Fruit fly (Drosophila melanogaster) whole organism, embryonic: ENCODE data around the gene CG14014.

Experiments
- Aef1 ChIP-seq: fragments of 200-800 bp; sonication (Bioruptor generic); IDR thresholded peaks from 3 replicates; pipeline ENCODE4 v1.3.6; 2022; ENCODE audit warnings: missing biosample characterization, missing genetic modification characterization
- B-H2 ChIP-seq: fragments of 200-800 bp; sonication (Bioruptor generic); optimal IDR thresholded peaks from 2 replicates; lab custom pipeline; 2018; ENCODE audit warnings: missing biosample characterization, mild to moderate bottlenecking, missing genetic modification characterization
- CG10147 ChIP-seq: fragments of 200-800 bp; sonication (Bioruptor generic); optimal IDR thresholded peaks from 2 replicates; lab custom pipeline; 2019; ENCODE audit warnings: missing biosample characterization, mild to moderate bottlenecking, missing genetic modification characterization, moderate library complexity
- CG10321 ChIP-seq: fragments of 200-800 bp; sonication (Bioruptor generic); IDR thresholded peaks from 2 replicates; pipeline ENCODE4 v1.3.6; 2022; ENCODE audit warnings: missing biosample characterization, missing genetic modification characterization
- CG10366 ChIP-seq: fragments of 200-800 bp; sonication (Bioruptor generic); IDR thresholded peaks from 2 replicates; pipeline ENCODE4 v1.3.6; 2022; ENCODE audit warnings: missing biosample characterization, missing genetic modification characterization
- CG10979 ChIP-seq: fragments of 200-800 bp; sonication (Bioruptor generic); optimal IDR thresholded peaks from 2 replicates; lab custom pipeline; 2018; ENCODE audit warnings: missing biosample characterization, mild to moderate bottlenecking, missing genetic modification characterization, moderate library complexity
- CG11504 ChIP-seq: fragments of 200-800 bp; sonication (Bioruptor generic); optimal IDR thresholded peaks from 3 replicates; lab custom pipeline; 2019; ENCODE audit warnings: missing biosample characterization, mild to moderate bottlenecking, missing genetic modification characterization, moderate library complexity
- CG12299 ChIP-seq: fragments of 200-800 bp; sonication (Bioruptor generic); optimal IDR thresholded peaks from 2 replicates; lab custom pipeline; 2018; ENCODE audit warnings: missing biosample characterization, mild to moderate bottlenecking, missing genetic modification characterization
- CG12391 ChIP-seq: fragments of 200-800 bp; sonication (Bioruptor generic); optimal IDR thresholded peaks from 3 replicates; lab custom pipeline; 2018; ENCODE audit warnings: missing biosample characterization, mild to moderate bottlenecking, missing genetic modification characterization, moderate library complexity
- CG14710 ChIP-seq: fragments of 200-800 bp; sonication (Bioruptor generic); optimal IDR thresholded peaks from 3 replicates; lab custom pipeline; 2019; ENCODE audit warnings: missing biosample characterization, mild to moderate bottlenecking, missing genetic modification characterization, moderate library complexity
- CG1603 ChIP-seq: fragments of 200-800 bp; sonication (Bioruptor generic); optimal IDR thresholded peaks from 2 replicates; lab custom pipeline; 2019; ENCODE audit warnings: missing biosample characterization, mild to moderate bottlenecking, missing genetic modification characterization, moderate library complexity
- CG16815 ChIP-seq: fragments of 200-800 bp; sonication (Bioruptor generic); optimal IDR thresholded peaks from 3 replicates; lab custom pipeline; 2017; ENCODE audit warnings: missing biosample characterization, mild to moderate bottlenecking, missing genetic modification characterization
- CG17385 ChIP-seq: fragments of 200-800 bp; sonication (Bioruptor generic); optimal IDR thresholded peaks from 3 replicates; lab custom pipeline; 2018; ENCODE audit warnings: missing biosample characterization, mild to moderate bottlenecking, missing genetic modification characterization
- CG3065 ChIP-seq: fragments of 200-800 bp; sonication (Bioruptor generic); optimal IDR thresholded peaks from 2 replicates; lab custom pipeline; 2016; ENCODE audit warnings: missing biosample characterization, missing genetic modification characterization
- CG34224 ChIP-seq: fragments of 200-800 bp; sonication (Bioruptor generic); IDR thresholded peaks from 3 replicates; pipeline ENCODE4 v1.3.6; 2022; ENCODE audit warnings: missing biosample characterization, missing genetic modification characterization; ENCODE audit not compliant: partially characterized antibody
- CG3726 ChIP-seq: fragments of 200-800 bp; sonication (Bioruptor generic); IDR thresholded peaks from 3 replicates; pipeline ENCODE4, ENCODE4 v1.3.6; 2022; ENCODE audit warnings: missing biosample characterization, missing genetic modification characterization
- CG5953 ChIP-seq: fragments of 200-800 bp; sonication (Bioruptor generic); IDR thresholded peaks from 2 replicates; pipeline ENCODE4 v1.3.6; 2022; ENCODE audit warnings: missing biosample characterization, missing genetic modification characterization
- CG6175 ChIP-seq: fragments of 200-800 bp; sonication (Bioruptor generic); IDR thresholded peaks from 3 replicates; pipeline ENCODE4 v1.3.6; 2022; ENCODE audit warnings: missing biosample characterization, missing genetic modification characterization
- CG6272 ChIP-seq: fragments of 200-800 bp; sonication (Bioruptor generic); IDR thresholded peaks from 2 replicates; pipeline ENCODE4 v1.3.6; 2022; ENCODE audit warnings: missing biosample characterization, missing genetic modification characterization
- CG6683 ChIP-seq: fragments of 200-800 bp; sonication (Bioruptor generic); optimal IDR thresholded peaks from 2 replicates; lab custom pipeline; 2017; ENCODE audit warnings: missing biosample characterization, mild to moderate bottlenecking, missing genetic modification characterization, missing genetic modification reagents
- CG6689 ChIP-seq: fragments of 200-800 bp; sonication (Bioruptor generic); IDR thresholded peaks from 2 replicates; pipeline ENCODE4 v1.3.6; 2022; ENCODE audit warnings: missing biosample characterization, missing genetic modification characterization
- CG6813 ChIP-seq: fragments of 200-800 bp; sonication (Bioruptor generic); optimal IDR thresholded peaks from 2 replicates; lab custom pipeline; 2017; ENCODE audit warnings: missing biosample characterization, missing genetic modification characterization, mild to moderate bottlenecking, moderate library complexity, missing genetic modification reagents
- CG8290 ChIP-seq, 3 experiments: fragments of 200-800 bp; sonication (Bioruptor generic); optimal IDR thresholded peaks; 2 replicates each; lab custom pipeline; 2016 to 2019; ENCODE audit warnings: missing biosample characterization in 3 of 3, missing genetic modification characterization in 3 of 3, mild to moderate bottlenecking in 2 of 3, moderate library complexity in 1 of 3
- CG9876 ChIP-seq: fragments of 200-800 bp; sonication (Bioruptor generic); optimal IDR thresholded peaks from 2 replicates; lab custom pipeline; 2016; ENCODE audit warnings: missing biosample characterization, missing genetic modification characterization
- CTCF ChIP-seq: fragments of 200-800 bp; sonication (Bioruptor generic); optimal IDR thresholded peaks from 2 replicates; lab custom pipeline; 2017; ENCODE audit warnings: missing biosample characterization, mild to moderate bottlenecking, missing genetic modification characterization, moderate library complexity
- D19A ChIP-seq: fragments of 200-800 bp; optimal IDR thresholded peaks from 3 replicates; lab custom pipeline; 2019; ENCODE audit warnings: missing biosample characterization, mild to moderate bottlenecking, missing genetic modification characterization, moderate library complexity
- H15 ChIP-seq: fragments of 200-800 bp; sonication (Bioruptor generic); IDR thresholded peaks from 3 replicates; pipeline ENCODE4 v1.3.6; 2022; ENCODE audit warnings: missing biosample characterization, missing genetic modification characterization
- HLHmδ ChIP-seq: fragments of 200-800 bp; sonication (Bioruptor generic); optimal IDR thresholded peaks from 2 replicates; lab custom pipeline; 2018; ENCODE audit warnings: missing biosample characterization, mild to moderate bottlenecking, missing genetic modification characterization, moderate library complexity
- Hmx ChIP-seq: fragments of 200-800 bp; sonication (Bioruptor generic); optimal IDR thresholded peaks from 2 replicates; lab custom pipeline; 2016; ENCODE audit warnings: missing biosample characterization, missing genetic modification characterization
- Lim3 ChIP-seq: fragments of 200-800 bp; sonication (Bioruptor generic); IDR thresholded peaks from 2 replicates; pipeline ENCODE4 v1.3.6; 2022; ENCODE audit warnings: missing biosample characterization, missing genetic modification characterization
- NK7.1 ChIP-seq: fragments of 200-800 bp; sonication (Bioruptor generic); optimal IDR thresholded peaks from 3 replicates; lab custom pipeline; 2016; ENCODE audit warnings: missing biosample characterization, missing genetic modification characterization
- Poxn ChIP-seq: fragments of 200-800 bp; sonication (Bioruptor generic); IDR thresholded peaks from 2 replicates; pipeline ENCODE4 v1.3.6; 2022; ENCODE audit warnings: missing biosample characterization, missing genetic modification characterization
- Rx ChIP-seq: fragments of 200-800 bp; sonication (Bioruptor generic); IDR thresholded peaks from 2 replicates; pipeline ENCODE4 v1.3.6; 2022; ENCODE audit warnings: missing biosample characterization, missing genetic modification characterization
- ato ChIP-seq: fragments of 200-800 bp; sonication (Bioruptor generic); IDR thresholded peaks from 2 replicates; pipeline ENCODE4 v1.3.6; 2022; ENCODE audit warnings: missing biosample characterization, missing genetic modification characterization; ENCODE audit not compliant: partially characterized antibody
- cwo ChIP-seq: fragments of 200-800 bp; sonication (Bioruptor generic); optimal IDR thresholded peaks from 3 replicates; lab custom pipeline; 2017; ENCODE audit warnings: missing biosample characterization, missing genetic modification characterization, mild to moderate bottlenecking, moderate library complexity, missing genetic modification reagents
- dysf ChIP-seq: fragments of 200-800 bp; sonication (Bioruptor generic); IDR thresholded peaks from 3 replicates; pipeline ENCODE4 v1.3.6; 2022; ENCODE audit warnings: missing biosample characterization, missing genetic modification characterization
- exex ChIP-seq: fragments of 200-800 bp; sonication (Bioruptor generic); optimal IDR thresholded peaks from 4 replicates; lab custom pipeline; 2018; ENCODE audit warnings: missing biosample characterization, mild to moderate bottlenecking, missing genetic modification characterization, moderate library complexity
- gcm2 ChIP-seq: fragments of 200-800 bp; sonication (Bioruptor generic); optimal IDR thresholded peaks from 2 replicates; lab custom pipeline; 2016; ENCODE audit warnings: missing biosample characterization, missing genetic modification characterization
- kay ChIP-seq: fragments of 200-800 bp; sonication (Bioruptor generic); optimal IDR thresholded peaks from 2 replicates; lab custom pipeline; 2016; ENCODE audit warnings: missing biosample characterization, missing genetic modification characterization
- lmd ChIP-seq: fragments of 200-800 bp; sonication (Bioruptor generic); IDR thresholded peaks from 2 replicates; pipeline ENCODE4 v1.3.6; 2022; ENCODE audit warnings: missing biosample characterization, missing genetic modification characterization
- otp ChIP-seq: fragments of 200-800 bp; sonication (Bioruptor generic); IDR thresholded peaks from 3 replicates; pipeline ENCODE4, ENCODE4 v1.3.6; 2022; ENCODE audit warnings: missing biosample characterization, missing genetic modification characterization
- pita ChIP-seq: fragments of 200-800 bp; sonication (Bioruptor generic); optimal IDR thresholded peaks from 2 replicates; lab custom pipeline; 2017; ENCODE audit warnings: missing biosample characterization, mild to moderate bottlenecking, missing genetic modification characterization
- scrt ChIP-seq: fragments of 200-800 bp; sonication (Bioruptor generic); optimal IDR thresholded peaks from 2 replicates; lab custom pipeline; 2018; ENCODE audit warnings: missing biosample characterization, mild to moderate bottlenecking, missing genetic modification characterization, moderate library complexity
- sd ChIP-seq: fragments of 200-800 bp; sonication (Bioruptor generic); optimal IDR thresholded peaks from 3 replicates; lab custom pipeline; 2018; ENCODE audit warnings: missing biosample characterization, mild to moderate bottlenecking, missing genetic modification characterization, moderate library complexity
- sens-2 ChIP-seq: fragments of 200-800 bp; sonication (Bioruptor generic); IDR thresholded peaks from 2 replicates; pipeline ENCODE4 v1.3.6; 2022; ENCODE audit warnings: missing biosample characterization, missing genetic modification characterization
- stwl ChIP-seq: fragments of 200-800 bp; sonication (Bioruptor generic); optimal IDR thresholded peaks from 3 replicates; lab custom pipeline; 2018; ENCODE audit warnings: missing biosample characterization, mild to moderate bottlenecking, missing genetic modification characterization, moderate library complexity
- tna ChIP-seq: fragments of 200-800 bp; sonication (Bioruptor generic); IDR thresholded peaks from 2 replicates; pipeline ENCODE4 v1.3.6; 2022; ENCODE audit warnings: missing biosample characterization, missing genetic modification characterization; ENCODE audit not compliant: partially characterized antibody
- tup ChIP-seq: fragments of 200-800 bp; sonication (Bioruptor generic); optimal IDR thresholded peaks from 2 replicates; lab custom pipeline; 2016; ENCODE audit warnings: missing biosample characterization, mild to moderate bottlenecking, missing genetic modification characterization, moderate library complexity
- wek ChIP-seq: fragments of 200-800 bp; sonication (Bioruptor generic); optimal IDR thresholded peaks from 3 replicates; lab custom pipeline; 2018; ENCODE audit warnings: missing biosample characterization, mild to moderate bottlenecking, missing genetic modification characterization, moderate library complexity
- wor ChIP-seq: fragments of 200-800 bp; sonication (Bioruptor generic); IDR thresholded peaks from 2 replicates; pipeline ENCODE4 v1.3.6; 2022; ENCODE audit warnings: missing biosample characterization, missing genetic modification characterization
- zf30C ChIP-seq: fragments of 200-800 bp; sonication (Bioruptor generic); optimal IDR thresholded peaks from 3 replicates; lab custom pipeline; 2018; ENCODE audit warnings: missing biosample characterization, mild to moderate bottlenecking, missing genetic modification characterization

The CG14014 gene

dm6 chr2L:5558809-5559392 is 8.3 kb upstream of the CG14014 start, which contains the start of gene GluRIIB (continued):
- no peak for TF ChIP-seq CG16815 (GFP tag; lab: Kevin White, UChicago)
- TF ChIP-seq kay (GFP tag; lab: Kevin White, UChicago), result no peak
- no peak for TF ChIP-seq wek
- no peak for TF ChIP-seq CG6683 (GFP tag; lab: Kevin White, UChicago)
- no peak for TF ChIP-seq CG14710 (tag; lab: Kevin White, UChicago)
- no peak for TF ChIP-seq CTCF
- no peak for TF ChIP-seq Rx (GFP tag; lab: Robert Waterston, UW)
- TF ChIP-seq CG8290 (GFP tag; optimal IDR thresholded peaks at IDR 0.05; lab: Kevin White, UChicago), result no peak
- TF ChIP-seq CG8290 (tag; optimal IDR thresholded peaks at IDR 0.05; lab: Kevin White, UChicago), result no peak
- TF ChIP-seq Poxn (GFP tag; lab: Robert Waterston, UW), result no peak
- no peak for TF ChIP-seq Hmx (GFP tag; lab: Kevin White, UChicago)
- TF ChIP-seq CG9876 (GFP tag; lab: Kevin White, UChicago), result no peak
- no peak for TF ChIP-seq CG6175 (GFP tag; lab: Robert Waterston, UW)
- no peak for TF ChIP-seq tup
- TF ChIP-seq CG5953 (GFP tag; lab: Robert Waterston, UW), result no peak
- no peak for TF ChIP-seq HLHmδ (GFP tag; lab: Kevin White, UChicago)
- no peak for TF ChIP-seq zf30C (GFP tag; lab: Kevin White, UChicago)
- TF ChIP-seq scrt (GFP tag; lab: Kevin White, UChicago), result no peak
- no peak for TF ChIP-seq CG6689 (GFP tag; lab: Robert Waterston, UW)
- TF ChIP-seq NK7.1 (GFP tag; lab: Kevin White, UChicago), result no peak
- TF ChIP-seq wor (GFP tag; lab: Robert Waterston, UW), result no peak
- TF ChIP-seq Aef1 (GFP tag; lab: Robert Waterston, UW), result no peak
- TF ChIP-seq exex (tag; lab: Kevin White, UChicago), result no peak
- TF ChIP-seq CG34224 (GFP tag; lab: Robert Waterston, UW), result no peak
- no peak for TF ChIP-seq lmd (GFP tag; lab: Robert Waterston, UW)
- TF ChIP-seq H15 (GFP tag; lab: Robert Waterston, UW), result no peak
- TF ChIP-seq CG12391 (tag; lab: Kevin White, UChicago), result peak; percentile 8
- TF ChIP-seq sens-2 (GFP tag; lab: Robert Waterston, UW), result no peak
- no peak for TF ChIP-seq stwl (tag; lab: Kevin White, UChicago)
- no peak for TF ChIP-seq CG10321 (GFP tag; lab: Robert Waterston, UW)
- no peak for TF ChIP-seq CG3726 (GFP tag; lab: Robert Waterston, UW)
- no peak for TF ChIP-seq cwo (GFP tag; lab: Kevin White, UChicago)
- TF ChIP-seq B-H2 (GFP tag; lab: Kevin White, UChicago), result no peak
- peak; percentile 42 for TF ChIP-seq CG10979 (tag; lab: Kevin White, UChicago)
- TF ChIP-seq CG10147, result no peak
- peak; percentile 16 for TF ChIP-seq sd (tag; lab: Kevin White, UChicago)
- no peak for TF ChIP-seq gcm2
- no peak for TF ChIP-seq CG10366 (GFP tag; lab: Robert Waterston, UW)
- no peak for TF ChIP-seq CG11504 (tag; lab: Kevin White, UChicago)
- TF ChIP-seq CG6813 (GFP tag; lab: Kevin White, UChicago), result no peak
- no peak for TF ChIP-seq CG1603 (tag; lab: Kevin White, UChicago)
- no peak for TF ChIP-seq ato (GFP tag; lab: Robert Waterston, UW)
- no peak for TF ChIP-seq Lim3
- no peak for TF ChIP-seq CG6272
- no peak for TF ChIP-seq pita (GFP tag; lab: Kevin White, UChicago)
- TF ChIP-seq otp (GFP tag; lab: Robert Waterston, UW), result no peak
- no peak for TF ChIP-seq dysf
- TF ChIP-seq CG3065, result no peak
- no peak for TF ChIP-seq CG12299 (tag; lab: Kevin White, UChicago)
- peak; percentile 94 for TF ChIP-seq D19A (tag; lab: Kevin White, UChicago)
- no peak for TF ChIP-seq tna (GFP tag; lab: Robert Waterston, UW)
- no peak for TF ChIP-seq CG17385 (GFP tag; lab: Kevin White, UChicago)
